Worm (Caenorhabditis elegans): Measurements from ENCODE around the gene fbxb-55.

- no peak for TF ChIP-seq nhr-129 (tag; optimal IDR thresholded peaks at IDR 0.05)
- TF ChIP-seq ztf-11 (tag; optimal IDR thresholded peaks at IDR 0.05), result no peak
- no peak for TF ChIP-seq nhr-11 (tag; optimal IDR thresholded peaks at IDR 0.05)
- no peak for TF ChIP-seq ama-1 (optimal IDR thresholded peaks at IDR 0.05)
- TF ChIP-seq fos-1 (tag; optimal IDR thresholded peaks at IDR 0.05), result no peak
- no peak for TF ChIP-seq nhr-77 (tag; optimal IDR thresholded peaks at IDR 0.05)
- TF ChIP-seq nhr-12 (tag; optimal IDR thresholded peaks at IDR 0.05), result no peak
- no peak for TF ChIP-seq ceh-82 (tag; optimal IDR thresholded peaks at IDR 0.05)
- TF ChIP-seq ztf-4 (tag; optimal IDR thresholded peaks at IDR 0.05), result no peak
- no peak for TF ChIP-seq elt-3 (tag; optimal IDR thresholded peaks at IDR 0.05)
- TF ChIP-seq gmeb-1 (tag; optimal IDR thresholded peaks at IDR 0.05), result no peak
- no peak for TF ChIP-seq egl-27 (tag; optimal IDR thresholded peaks at IDR 0.05)
- TF ChIP-seq ztf-1 (GFP tag; conservative IDR thresholded peaks at IDR 0.05), result no peak
- TF ChIP-seq nhr-237 (tag; optimal IDR thresholded peaks at IDR 0.05), result no peak
These were observed 3.4 kb downstream of the fbxb-55 start, which contains the start of gene pqn-75 for ce11 chrIV:4072027-4072426.
